Fruit fly (Drosophila melanogaster) whole organism, embryonic: ENCODE data around the gene Osbp.
A peak's percentile ranks its signal among the peaks of the same experiment; 100 is the strongest.

ENCODE experiments used
- Ada2b ChIP-seq: fragments of 200-800 bp; sonication (Bioruptor generic); IDR thresholded peaks from 2 replicates; pipeline ENCODE4 v1.3.6; 2022; ENCODE audit warnings: missing biosample characterization, missing genetic modification characterization
- Adf1 ChIP-seq: fragments of 200-800 bp; sonication (Bioruptor generic); IDR thresholded peaks from 2 replicates; pipeline ENCODE4 v1.3.6; 2022; ENCODE audit warnings: missing biosample characterization, missing genetic modification characterization
- CG10462 ChIP-seq: fragments of 200-800 bp; sonication (Bioruptor generic); optimal IDR thresholded peaks from 2 replicates; lab custom pipeline; 2016; ENCODE audit warnings: missing biosample characterization, missing genetic modification characterization
- CG12391 ChIP-seq: fragments of 200-800 bp; sonication (Bioruptor generic); optimal IDR thresholded peaks from 3 replicates; lab custom pipeline; 2018; ENCODE audit warnings: missing biosample characterization, mild to moderate bottlenecking, missing genetic modification characterization, moderate library complexity
- CG16815 ChIP-seq: fragments of 200-800 bp; sonication (Bioruptor generic); optimal IDR thresholded peaks from 3 replicates; lab custom pipeline; 2017; ENCODE audit warnings: missing biosample characterization, mild to moderate bottlenecking, missing genetic modification characterization
- CG17385 ChIP-seq: fragments of 200-800 bp; sonication (Bioruptor generic); optimal IDR thresholded peaks from 3 replicates; lab custom pipeline; 2018; ENCODE audit warnings: missing biosample characterization, mild to moderate bottlenecking, missing genetic modification characterization
- CG17612 ChIP-seq: fragments of 200-800 bp; sonication (Bioruptor generic); IDR thresholded peaks from 2 replicates; pipeline ENCODE4 v1.3.6; 2022; ENCODE audit warnings: missing biosample characterization, missing genetic modification characterization
- CG17802 ChIP-seq: fragments of 200-800 bp; sonication (Bioruptor generic); optimal IDR thresholded peaks from 2 replicates; lab custom pipeline; 2018; ENCODE audit warnings: missing biosample characterization, mild to moderate bottlenecking, missing genetic modification characterization, moderate library complexity
- CG18011 ChIP-seq: fragments of 200-800 bp; sonication (Bioruptor generic); optimal IDR thresholded peaks from 2 replicates; lab custom pipeline; 2017; ENCODE audit warnings: missing biosample characterization, missing genetic modification characterization, mild to moderate bottlenecking, moderate library complexity, missing genotype
- CG18476 ChIP-seq: fragments of 200-800 bp; sonication (Bioruptor generic); optimal IDR thresholded peaks from 2 replicates; lab custom pipeline; 2016; ENCODE audit warnings: missing biosample characterization, mild to moderate bottlenecking, missing genetic modification characterization
- CG30431 ChIP-seq: fragments of 200-800 bp; sonication (Bioruptor generic); optimal IDR thresholded peaks from 2 replicates; lab custom pipeline; 2017; ENCODE audit warnings: missing biosample characterization, missing genetic modification characterization
- CG32767 ChIP-seq: fragments of 200-800 bp; sonication (Bioruptor generic); IDR thresholded peaks from 2 replicates; pipeline ENCODE4 v1.3.6; 2022; ENCODE audit warnings: missing biosample characterization, missing genetic modification characterization
- CG4282 ChIP-seq: fragments of 200-800 bp; sonication (Bioruptor generic); optimal IDR thresholded peaks from 2 replicates; lab custom pipeline; 2016; ENCODE audit warnings: missing biosample characterization, missing genetic modification characterization
- CG4404 ChIP-seq: fragments of 200-800 bp; sonication (Bioruptor generic); IDR thresholded peaks from 2 replicates; pipeline ENCODE4 v1.3.6; 2022; ENCODE audit warnings: missing biosample characterization, missing genetic modification characterization
- CG4730 ChIP-seq: fragments of 200-800 bp; sonication (Bioruptor generic); IDR thresholded peaks from 2 replicates; pipeline ENCODE4 v1.3.6; 2022; ENCODE audit warnings: missing biosample characterization, missing genetic modification characterization
- CG6272 ChIP-seq: fragments of 200-800 bp; sonication (Bioruptor generic); IDR thresholded peaks from 2 replicates; pipeline ENCODE4 v1.3.6; 2022; ENCODE audit warnings: missing biosample characterization, missing genetic modification characterization
- CG6654 ChIP-seq: fragments of 200-800 bp; sonication (Bioruptor generic); optimal IDR thresholded peaks from 2 replicates; lab custom pipeline; 2017; ENCODE audit warnings: missing biosample characterization, mild to moderate bottlenecking, missing genetic modification characterization
- CoRest ChIP-seq: fragments of 200-800 bp; sonication (Bioruptor generic); optimal IDR thresholded peaks from 3 replicates; lab custom pipeline; 2018; ENCODE audit warnings: missing biosample characterization, mild to moderate bottlenecking, missing genetic modification characterization, moderate library complexity
- D ChIP-seq, 2 experiments: fragments of 200-800 bp in 1 of 2; fragments of >200 bp in 1 of 2; sonication (Bioruptor generic) in 1 of 2; optimal IDR thresholded peaks; 2 replicates in 1 of 2; 3 replicates in 1 of 2; lab custom pipeline; 2017; ENCODE audit warnings: mild to moderate bottlenecking in 1 of 2, missing biosample characterization in 1 of 2, missing genetic modification characterization in 1 of 2, missing genetic modification reagents in 1 of 2
- Dip2 ChIP-seq: fragments of 200-800 bp; sonication (Bioruptor generic); IDR thresholded peaks from 2 replicates; pipeline ENCODE4 v1.3.6; 2022; ENCODE audit warnings: missing biosample characterization, missing genetic modification characterization
- E2f2 ChIP-seq: fragments of 200-800 bp; sonication (Bioruptor generic); IDR thresholded peaks from 2 replicates; pipeline ENCODE4 v1.3.6; 2022; ENCODE audit warnings: missing biosample characterization, missing genetic modification characterization
- Hmr ChIP-seq: fragments of 200-800 bp; sonication (Bioruptor generic); optimal IDR thresholded peaks from 3 replicates; lab custom pipeline; 2017; ENCODE audit warnings: mild to moderate bottlenecking, missing biosample characterization, missing genetic modification reagents, missing genetic modification characterization
- Hmx ChIP-seq: fragments of 200-800 bp; sonication (Bioruptor generic); optimal IDR thresholded peaks from 2 replicates; lab custom pipeline; 2016; ENCODE audit warnings: missing biosample characterization, missing genetic modification characterization
- Jarid2 ChIP-seq: fragments of 200-800 bp; sonication (Bioruptor generic); optimal IDR thresholded peaks from 3 replicates; lab custom pipeline; 2017; ENCODE audit warnings: mild to moderate bottlenecking, missing biosample characterization, missing genetic modification reagents, missing genetic modification characterization
- Kr ChIP-seq: fragments of 200-800 bp; sonication (Bioruptor generic); optimal IDR thresholded peaks from 2 replicates; lab custom pipeline; 2017; ENCODE audit warnings: missing biosample characterization, mild to moderate bottlenecking, missing genetic modification characterization
- NC2α ChIP-seq: fragments of 200-800 bp; sonication (Bioruptor generic); optimal IDR thresholded peaks from 2 replicates; lab custom pipeline; 2016; ENCODE audit warnings: missing biosample characterization, missing genetic modification characterization
- Six4 ChIP-seq: fragments of 200-800 bp; sonication (Bioruptor generic); optimal IDR thresholded peaks from 2 replicates; lab custom pipeline; 2016; ENCODE audit warnings: missing biosample characterization, missing genetic modification characterization
- Taf1 ChIP-seq: fragments of 200-800 bp; sonication (Bioruptor generic); IDR thresholded peaks from 2 replicates; pipeline ENCODE4 v1.3.6; 2022; ENCODE audit warnings: missing biosample characterization, missing genetic modification characterization
- al ChIP-seq: fragments of 200-800 bp; sonication (Bioruptor generic); IDR thresholded peaks from 2 replicates; pipeline ENCODE4 v1.3.6; 2022; ENCODE audit warnings: missing biosample characterization, missing genetic modification characterization
- ap ChIP-seq: fragments of 200-800 bp; sonication (Bioruptor generic); IDR thresholded peaks from 2 replicates; pipeline ENCODE4 v1.3.6; 2022; ENCODE audit warnings: missing biosample characterization, missing genetic modification characterization
- bab2 ChIP-seq: fragments of 200-800 bp; sonication (Bioruptor generic); optimal IDR thresholded peaks from 2 replicates; lab custom pipeline; 2016; ENCODE audit warnings: missing biosample characterization, missing genetic modification characterization
- bowl ChIP-seq: fragments of 200-800 bp; sonication (Bioruptor generic); IDR thresholded peaks from 2 replicates; pipeline ENCODE4 v1.3.6; 2022; ENCODE audit warnings: missing biosample characterization, missing genetic modification characterization
- chif ChIP-seq, 2 experiments: fragments of 200-800 bp; sonication (Bioruptor generic); optimal IDR thresholded peaks; 3 replicates each; lab custom pipeline; 2016; ENCODE audit warnings: missing biosample characterization in 2 of 2, missing genetic modification characterization in 2 of 2
- chm ChIP-seq: fragments of 200-800 bp; sonication (Bioruptor generic); IDR thresholded peaks from 2 replicates; pipeline ENCODE4 v1.3.6; 2022; ENCODE audit warnings: missing biosample characterization, missing genetic modification characterization
- dm ChIP-seq: fragments of 200-800 bp; sonication (Bioruptor generic); optimal IDR thresholded peaks from 3 replicates; lab custom pipeline; 2016; ENCODE audit warnings: missing biosample characterization, missing genetic modification characterization
- dmrt11E ChIP-seq: fragments of 200-800 bp; sonication (Bioruptor generic); optimal IDR thresholded peaks from 3 replicates; lab custom pipeline; 2018; ENCODE audit warnings: missing biosample characterization, mild to moderate bottlenecking, missing genetic modification characterization, moderate library complexity
- fd3F ChIP-seq: fragments of 200-800 bp; sonication (Bioruptor generic); optimal IDR thresholded peaks from 2 replicates; lab custom pipeline; 2018; ENCODE audit warnings: missing biosample characterization, mild to moderate bottlenecking, missing genetic modification characterization, moderate library complexity
- gem ChIP-seq: fragments of 200-800 bp; sonication (Bioruptor generic); optimal IDR thresholded peaks from 2 replicates; lab custom pipeline; 2019; ENCODE audit warnings: missing biosample characterization, mild to moderate bottlenecking, missing genetic modification characterization, moderate library complexity
- kah ChIP-seq: fragments of 200-800 bp; sonication (Bioruptor generic); optimal IDR thresholded peaks from 2 replicates; lab custom pipeline; 2018; ENCODE audit warnings: missing biosample characterization, mild to moderate bottlenecking, missing genetic modification characterization
- phol ChIP-seq: fragments of 200-800 bp; sonication (Bioruptor generic); optimal IDR thresholded peaks from 3 replicates; lab custom pipeline; 2018; ENCODE audit warnings: missing biosample characterization, mild to moderate bottlenecking, missing genetic modification characterization, moderate library complexity
- pros ChIP-seq: fragments of 200-800 bp; sonication (Bioruptor generic); optimal IDR thresholded peaks from 3 replicates; lab custom pipeline; 2019; ENCODE audit warnings: missing biosample characterization, mild to moderate bottlenecking, missing genetic modification characterization, moderate library complexity
- ranshi ChIP-seq: fragments of 200-800 bp; sonication (Bioruptor generic); IDR thresholded peaks from 2 replicates; pipeline ENCODE4 v1.3.6; 2022; ENCODE audit warnings: missing biosample characterization, missing genetic modification characterization
- row ChIP-seq: fragments of 200-800 bp; sonication (Bioruptor generic); IDR thresholded peaks from 3 replicates; pipeline ENCODE4 v1.3.6; 2022; ENCODE audit warnings: missing biosample characterization, missing genetic modification characterization
- run ChIP-seq: fragments of 200-800 bp; sonication (Bioruptor generic); optimal IDR thresholded peaks from 3 replicates; lab custom pipeline; 2018; ENCODE audit warnings: missing biosample characterization, mild to moderate bottlenecking, missing genetic modification characterization
- sens-2 ChIP-seq: fragments of 200-800 bp; sonication (Bioruptor generic); IDR thresholded peaks from 2 replicates; pipeline ENCODE4 v1.3.6; 2022; ENCODE audit warnings: missing biosample characterization, missing genetic modification characterization
- seq ChIP-seq: fragments of 200-800 bp; sonication (Bioruptor generic); IDR thresholded peaks from 2 replicates; pipeline ENCODE4 v1.3.6; 2022; ENCODE audit warnings: missing biosample characterization, missing genetic modification characterization
- slou ChIP-seq: fragments of 200-800 bp; sonication (Bioruptor generic); optimal IDR thresholded peaks from 3 replicates; lab custom pipeline; 2016; ENCODE audit warnings: missing biosample characterization, missing genetic modification characterization
- ttk ChIP-seq: fragments of 200-800 bp; sonication (Bioruptor generic); IDR thresholded peaks from 2 replicates; pipeline ENCODE4 v2.1.2; 2022; ENCODE audit warnings: missing biosample characterization, missing genetic modification characterization
- vnd ChIP-seq: fragments of 200-800 bp; sonication (Bioruptor generic); IDR thresholded peaks from 3 replicates; pipeline ENCODE4 v1.3.6; 2022; ENCODE audit warnings: missing biosample characterization, missing genetic modification characterization; ENCODE audit not compliant: partially characterized antibody

Osbp gene

DNA sequence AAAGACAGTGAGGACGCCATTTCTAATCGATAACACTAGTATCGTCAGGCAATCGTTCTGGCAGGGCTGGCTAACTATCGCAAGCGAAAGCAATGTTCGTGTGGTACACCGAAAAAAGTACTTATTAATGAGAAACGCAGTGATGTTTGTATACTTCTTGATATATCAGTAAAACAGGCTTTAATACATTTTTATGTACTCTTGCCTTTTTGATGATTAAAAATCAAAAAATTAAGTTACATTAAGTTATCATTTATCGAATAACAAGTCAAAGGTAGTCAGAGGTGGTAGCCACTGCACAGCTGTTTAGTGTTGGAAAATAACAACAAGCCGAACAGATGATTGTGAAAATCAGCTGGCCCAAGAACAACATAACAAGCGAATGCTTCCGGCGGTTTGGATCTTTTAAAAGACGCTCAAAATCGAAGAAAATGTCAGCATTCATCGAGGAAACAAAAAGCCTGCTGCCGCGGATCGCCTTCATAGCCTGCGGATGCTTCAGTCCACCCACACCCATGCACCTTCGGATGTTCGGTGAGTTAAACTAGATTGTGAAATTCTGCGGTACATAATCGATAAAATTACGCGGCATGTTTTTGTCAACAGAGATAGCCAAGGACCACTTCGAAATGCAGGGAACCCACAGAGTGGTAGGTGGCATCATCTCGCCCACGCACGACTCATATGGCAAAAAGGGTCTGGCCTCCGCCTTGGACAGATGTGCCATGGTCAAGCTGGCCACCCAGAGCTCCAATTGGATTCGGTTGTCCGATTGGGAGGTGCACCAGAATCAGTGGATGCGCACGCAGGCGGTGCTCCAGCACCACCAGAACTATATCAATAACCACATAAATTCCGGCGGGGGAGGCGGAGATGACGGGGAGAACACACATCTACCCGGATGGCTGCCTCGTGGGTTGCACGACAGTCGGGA is 7.2 kb upstream of the Osbp start, which contains the start of the genes ssh and Nmnat (continued):
- TF ChIP-seq bab2 (GFP tag; lab: Kevin White, UChicago): no peak
- peak; percentile 40 for TF ChIP-seq dmrt11E (tag; lab: Kevin White, UChicago)
- no peak for TF ChIP-seq Hmx (GFP tag; lab: Kevin White, UChicago)
- peak; percentile 70 for TF ChIP-seq row
- no peak for TF ChIP-seq CG4404 (GFP tag; lab: Robert Waterston, UW)
- no peak for TF ChIP-seq CG30431 (GFP tag; lab: Kevin White, UChicago)
- TF ChIP-seq pros (GFP tag; lab: Kevin White, UChicago): no peak
- peak; percentile 32 for TF ChIP-seq E2f2 (GFP tag; lab: Robert Waterston, UW)
- TF ChIP-seq seq (GFP tag; lab: Robert Waterston, UW): no peak
- TF ChIP-seq CG18011: no peak
- TF ChIP-seq chif (GFP tag; optimal IDR thresholded peaks at IDR 0.05; lab: Kevin White, UChicago): no peak
- TF ChIP-seq Ada2b (GFP tag; lab: Robert Waterston, UW): no peak
- TF ChIP-seq Adf1 (GFP tag; lab: Robert Waterston, UW): no peak
- no peak for TF ChIP-seq CG4282
- TF ChIP-seq Dip2 (GFP tag; lab: Robert Waterston, UW): no peak
- no peak for TF ChIP-seq ttk (GFP tag; lab: Robert Waterston, UW)
- TF ChIP-seq chm (GFP tag; lab: Robert Waterston, UW): no peak
- TF ChIP-seq Taf1 (GFP tag; lab: Robert Waterston, UW): no peak
- TF ChIP-seq slou (GFP tag; lab: Kevin White, UChicago): no peak
- TF ChIP-seq CG12391 (tag; lab: Kevin White, UChicago): peak; percentile 49
- no peak for TF ChIP-seq fd3F (GFP tag; lab: Kevin White, UChicago)
- TF ChIP-seq Hmr (GFP tag; lab: Kevin White, UChicago): no peak
- no peak for TF ChIP-seq CG4730
- peak; percentile 49 for TF ChIP-seq D (optimal IDR thresholded peaks at IDR 0.05; lab: Kevin White, UChicago)
- TF ChIP-seq D (GFP tag; optimal IDR thresholded peaks at IDR 0.05; lab: Kevin White, UChicago): no peak
- TF ChIP-seq ranshi (GFP tag; lab: Robert Waterston, UW): no peak
- no peak for TF ChIP-seq CG6272 (GFP tag; lab: Robert Waterston, UW)
- TF ChIP-seq CG17612 (GFP tag; lab: Robert Waterston, UW): no peak
- TF ChIP-seq ap (GFP tag; lab: Robert Waterston, UW): no peak
- no peak for TF ChIP-seq CG17802 (tag; lab: Kevin White, UChicago)
- no peak for TF ChIP-seq kah
- no peak for TF ChIP-seq gem (tag; lab: Kevin White, UChicago)
- TF ChIP-seq bowl (GFP tag; lab: Robert Waterston, UW): no peak
- no peak for TF ChIP-seq NC2α (GFP tag; lab: Kevin White, UChicago)
- peak; percentile 40 for TF ChIP-seq dm (GFP tag; lab: Kevin White, UChicago)
- TF ChIP-seq CG10462: no peak
- no peak for TF ChIP-seq CG32767 (GFP tag; lab: Robert Waterston, UW)
- 0 out of 2 replicates have a peak, but pooled peaks have one; percentile 36 for TF ChIP-seq al (GFP tag; lab: Robert Waterston, UW)
- peak; percentile 52 for TF ChIP-seq CoRest (tag; lab: Kevin White, UChicago)
- TF ChIP-seq phol (tag; lab: Kevin White, UChicago): peak; percentile 100
- TF ChIP-seq run (tag; lab: Kevin White, UChicago): no peak
- no peak for TF ChIP-seq CG18476
- no peak for TF ChIP-seq Jarid2
- no peak for TF ChIP-seq CG6654
- peak; percentile 91 for TF ChIP-seq vnd (GFP tag; lab: Robert Waterston, UW)
- TF ChIP-seq sens-2 (GFP tag; lab: Robert Waterston, UW): no peak
- no peak for TF ChIP-seq Kr (GFP tag; lab: Kevin White, UChicago)
- no peak for TF ChIP-seq Six4 (GFP tag; lab: Kevin White, UChicago)
- no peak for TF ChIP-seq CG17385 (GFP tag; lab: Kevin White, UChicago)
- TF ChIP-seq CG16815 (GFP tag; lab: Kevin White, UChicago): no peak
